Fruit fly (Drosophila melanogaster): ENCODE data around the gene Kebab.
A peak's percentile ranks its signal among the peaks of the same experiment; 100 is the strongest.

Kebab gene

dm6 chr2L:2010335-2011061 lies 34.8 kb upstream of the Kebab start (continued):
- peak; percentile 16 for TF ChIP-seq CG2678 (tag; optimal IDR thresholded peaks at IDR 0.05)
- peak; percentile 81 for TF ChIP-seq CG14860 (GFP tag; IDR thresholded peaks at IDR 0.05; ENCODE audit: partially characterized antibody)
- no peak for TF ChIP-seq Atf3 (GFP tag; optimal IDR thresholded peaks at IDR 0.05)
- no peak for TF ChIP-seq ara (GFP tag; IDR thresholded peaks at IDR 0.05)
- 0 out of 2 replicates have a peak, but pooled peaks have one; percentile 17 for TF ChIP-seq vvl (GFP tag; IDR thresholded peaks at IDR 0.05)
- no peak for TF ChIP-seq cas (GFP tag; IDR thresholded peaks at IDR 0.05)
- peak; percentile 48 for TF ChIP-seq CG12391 (tag; optimal IDR thresholded peaks at IDR 0.05)

dm6 chr2L:2011430-2011829 lies 33.9 kb upstream of the Kebab start:
- no peak for TF ChIP-seq pita (GFP tag; optimal IDR thresholded peaks at IDR 0.05)
- TF ChIP-seq CG12942 (GFP tag; optimal IDR thresholded peaks at IDR 0.05): no peak
- 0 out of 2 replicates have a peak, but pooled peaks have one; percentile 14 for TF ChIP-seq NFAT (GFP tag; IDR thresholded peaks at IDR 0.05)
- peak; percentile 62 for TF ChIP-seq scrt (GFP tag; optimal IDR thresholded peaks at IDR 0.05)
- TF ChIP-seq CG16779 (GFP tag; IDR thresholded peaks at IDR 0.05): no peak
- TF ChIP-seq CG17328 (GFP tag; IDR thresholded peaks at IDR 0.05): 0 out of 2 replicates have a peak, but pooled peaks have one; percentile 11
- peak; percentile 94 for TF ChIP-seq Deaf1 (tag; optimal IDR thresholded peaks at IDR 0.05)
- TF ChIP-seq repo (GFP tag; optimal IDR thresholded peaks at IDR 0.05): no peak
- TF ChIP-seq onecut (GFP tag; IDR thresholded peaks at IDR 0.05): peak; percentile 18; the same call in 1 of the 2 replicates
- no peak for TF ChIP-seq CG17802 (tag; optimal IDR thresholded peaks at IDR 0.05)
- TF ChIP-seq CG13296 (GFP tag; optimal IDR thresholded peaks at IDR 0.05): no peak

dm6 chr2L:2013057-2013456 lies 32.2 kb upstream of the Kebab start:
- TF ChIP-seq nerfin-2 (GFP tag; IDR thresholded peaks at IDR 0.05; ENCODE audit: partially characterized antibody) (peak; percentile 62), knrl (GFP tag; IDR thresholded peaks at IDR 0.05; ENCODE audit: partially characterized antibody) (peak; percentile 41; the same call in 1 of the 3 replicates), CG7963 (GFP tag; IDR thresholded peaks at IDR 0.05; ENCODE audit: partially characterized antibody) (0 out of 3 replicates have a peak, but pooled peaks have one; percentile 34), mld (GFP tag; IDR thresholded peaks at IDR 0.05; ENCODE audit: partially characterized antibody) (0 out of 3 replicates have a peak, but pooled peaks have one; percentile 66), Dp (GFP tag; optimal IDR thresholded peaks at IDR 0.05) (no peak), Hr51 (GFP tag; optimal IDR thresholded peaks at IDR 0.05) (no peak), sna (GFP tag; IDR thresholded peaks at IDR 0.05; ENCODE audit: partially characterized antibody) (peak; percentile 26; the same call in 1 of the 2 replicates), Bgb (GFP tag; IDR thresholded peaks at IDR 0.05; ENCODE audit: partially characterized antibody) (peak; percentile 56; the same call in 1 of the 2 replicates), Pdp1 (GFP tag; optimal IDR thresholded peaks at IDR 0.05) (peak in 1 of 2 experiments; percentile 7), vvl (GFP tag; IDR thresholded peaks at IDR 0.05) (peak; percentile 8; the same call in 1 of the 2 replicates), Myb (GFP tag; optimal IDR thresholded peaks at IDR 0.05) (no peak), Atf3 (GFP tag; optimal IDR thresholded peaks at IDR 0.05) (no peak), Bdp1 (GFP tag; optimal IDR thresholded peaks at IDR 0.05) (peak; percentile 98), CG14050 (GFP tag; IDR thresholded peaks at IDR 0.05) (no peak), amos (GFP tag; IDR thresholded peaks at IDR 0.05; ENCODE audit: partially characterized antibody) (peak; percentile 78; the same call in 1 of the 2 replicates), CG4404 (GFP tag; IDR thresholded peaks at IDR 0.05) (no peak), CG16813 (GFP tag; IDR thresholded peaks at IDR 0.05; ENCODE audit: partially characterized antibody) (peak; percentile 78), Scr (GFP tag; IDR thresholded peaks at IDR 0.05; ENCODE audit: partially characterized antibody) (peak; percentile 56), Opbp (GFP tag; IDR thresholded peaks at IDR 0.05; ENCODE audit: partially characterized antibody) (peak; percentile 73; the same call in 2 of the 3 replicates), CG14860 (GFP tag; IDR thresholded peaks at IDR 0.05; ENCODE audit: partially characterized antibody) (0 out of 3 replicates have a peak, but pooled peaks have one; percentile 29), CG17612 (GFP tag; IDR thresholded peaks at IDR 0.05) (no peak), Dad (GFP tag; optimal IDR thresholded peaks at IDR 0.05) (no peak), bbx (GFP tag; IDR thresholded peaks at IDR 0.05; ENCODE audit: partially characterized antibody) (peak; percentile 68; the same call in 1 of the 2 replicates), CG6791 (GFP tag; IDR thresholded peaks at IDR 0.05; ENCODE audit: partially characterized antibody) (peak; percentile 70; the same call in 2 of the 3 replicates), ci (GFP tag; IDR thresholded peaks at IDR 0.05) (0 out of 3 replicates have a peak, but pooled peaks have one; percentile 32), CG33213 (GFP tag; optimal IDR thresholded peaks at IDR 0.05) (no peak), gem (tag; optimal IDR thresholded peaks at IDR 0.05) (no peak), CG42726 (GFP tag; IDR thresholded peaks at IDR 0.05; ENCODE audit: partially characterized antibody) (peak; percentile 58)

Data from whole organism, embryonic.